Worm (Caenorhabditis elegans) whole organism, L3 larva: ENCODE data around the gene D1086.1.

ENCODE experiments used
- ZK546.5 ChIP-seq: sonication (generic microtip); optimal IDR thresholded peaks from 2 replicates; lab custom pipeline; 2017; ENCODE audit warnings: missing biosample characterization, missing genetic modification characterization
- aly-2 ChIP-seq: fragments of 150-350 bp; optimal IDR thresholded peaks from 2 replicates; lab custom pipeline; 2014; ENCODE audit warnings: missing biosample characterization, missing genetic modification characterization
- ama-1 ChIP-seq: fragments of 150-350 bp; optimal IDR thresholded peaks from 2 replicates; lab custom pipeline; 2018
- ceh-16 ChIP-seq: sonication (generic microtip); optimal IDR thresholded peaks from 2 replicates; lab custom pipeline; 2017; ENCODE audit warnings: missing biosample characterization, missing genetic modification characterization
- ceh-28 ChIP-seq: fragments of 150-350 bp; optimal IDR thresholded peaks from 2 replicates; lab custom pipeline; 2014; ENCODE audit warnings: missing biosample characterization, missing genetic modification reagents, missing genetic modification characterization
- ceh-82 ChIP-seq: fragments of 150-350 bp; optimal IDR thresholded peaks from 2 replicates; lab custom pipeline; 2014; ENCODE audit warnings: missing biosample characterization, missing genetic modification characterization
- ceh-9 ChIP-seq: sonication (generic microtip); optimal IDR thresholded peaks from 2 replicates; lab custom pipeline; 2018; ENCODE audit warnings: missing biosample characterization, missing genetic modification characterization
- daf-12 ChIP-seq: fragments of 150-350 bp; optimal IDR thresholded peaks from 2 replicates; lab custom pipeline; 2014; ENCODE audit warnings: missing biosample characterization, missing genetic modification reagents, missing genetic modification characterization
- elt-2 ChIP-seq: sonication (generic microtip); optimal IDR thresholded peaks from 2 replicates; lab custom pipeline; 2016; ENCODE audit warnings: missing genetic modification reagents, mild to moderate bottlenecking, missing genetic modification characterization, missing compliant biosample characterization
- elt-3 ChIP-seq, 3 experiments: fragments of 150-350 bp in 1 of 3; sonication (generic microtip) in 2 of 3; optimal IDR thresholded peaks; 2 replicates in 2 of 3; 4 replicates in 1 of 3; lab custom pipeline; 2014 to 2017; ENCODE audit warnings: missing biosample characterization in 3 of 3, missing genetic modification characterization in 3 of 3
- eor-1 ChIP-seq, 2 experiments: fragments of 150-350 bp; optimal IDR thresholded peaks; 2 replicates each; lab custom pipeline; 2014 to 2018; ENCODE audit warnings: missing biosample characterization in 2 of 2, missing genetic modification characterization in 2 of 2
- fkh-10 ChIP-seq: sonication (generic microtip); optimal IDR thresholded peaks from 2 replicates; lab custom pipeline; 2017; ENCODE audit warnings: missing biosample characterization, missing genetic modification reagents, missing genetic modification characterization
- fkh-2 ChIP-seq: fragments of 150-350 bp; optimal IDR thresholded peaks from 2 replicates; lab custom pipeline; 2014; ENCODE audit warnings: missing biosample characterization, missing genetic modification reagents, missing genetic modification characterization
- hmg-11 ChIP-seq: sonication (generic microtip); optimal IDR thresholded peaks from 2 replicates; lab custom pipeline; 2016; ENCODE audit warnings: missing genetic modification characterization, missing compliant biosample characterization
- lin-15B ChIP-seq: fragments of 150-350 bp; optimal IDR thresholded peaks from 2 replicates; lab custom pipeline; 2014; ENCODE audit warnings: missing biosample characterization, missing genetic modification characterization
- lin-39 ChIP-seq: fragments of 150-350 bp; optimal IDR thresholded peaks from 2 replicates; lab custom pipeline; 2018; ENCODE audit warnings: missing biosample characterization, missing genetic modification reagents, missing genetic modification characterization
- lsy-12 ChIP-seq: sonication (generic microtip); optimal IDR thresholded peaks from 2 replicates; lab custom pipeline; 2016; ENCODE audit warnings: mild to moderate bottlenecking, missing genetic modification characterization, missing compliant biosample characterization
- mdl-1 ChIP-seq: fragments of 150-350 bp; optimal IDR thresholded peaks from 2 replicates; lab custom pipeline; 2014; ENCODE audit warnings: missing biosample characterization, missing genetic modification characterization
- mml-1 ChIP-seq: fragments of 150-350 bp; sonication (generic microtip); optimal IDR thresholded peaks from 3 replicates; lab custom pipeline; 2014; ENCODE audit warnings: missing biosample characterization, missing genetic modification characterization
- nfya-1 ChIP-seq: sonication (generic microtip); optimal IDR thresholded peaks from 2 replicates; lab custom pipeline; 2017; ENCODE audit warnings: missing genetic modification characterization, mild to moderate bottlenecking, missing compliant biosample characterization, antibody characterized with exemption, moderate library complexity; ENCODE audit not compliant: insufficient read depth
- nhr-11 ChIP-seq: fragments of 150-350 bp; optimal IDR thresholded peaks from 2 replicates; lab custom pipeline; 2014; ENCODE audit warnings: missing biosample characterization, missing genetic modification characterization
- nhr-12 ChIP-seq: fragments of 150-350 bp; optimal IDR thresholded peaks from 2 replicates; lab custom pipeline; 2014; ENCODE audit warnings: missing biosample characterization, missing genetic modification characterization
- nhr-23 ChIP-seq: fragments of 150-350 bp; optimal IDR thresholded peaks from 2 replicates; lab custom pipeline; 2014; ENCODE audit warnings: missing biosample characterization, missing genetic modification reagents, missing genetic modification characterization
- nhr-25 ChIP-seq: sonication (generic microtip); optimal IDR thresholded peaks from 2 replicates; lab custom pipeline; 2017; ENCODE audit warnings: missing biosample characterization, missing genetic modification characterization
- nhr-28 ChIP-seq: fragments of 150-350 bp; optimal IDR thresholded peaks from 2 replicates; lab custom pipeline; 2014; ENCODE audit warnings: missing biosample characterization, missing genetic modification characterization
- nhr-43 ChIP-seq: sonication (generic microtip); optimal IDR thresholded peaks from 2 replicates; lab custom pipeline; 2016; ENCODE audit warnings: mild to moderate bottlenecking, missing genetic modification characterization, missing compliant biosample characterization; ENCODE audit not compliant: poor library complexity, severe bottlenecking
- nhr-67 ChIP-seq: fragments of 150-350 bp; optimal IDR thresholded peaks from 2 replicates; lab custom pipeline; 2014; ENCODE audit warnings: missing biosample characterization, missing genetic modification characterization
- nhr-76 ChIP-seq: fragments of 150-350 bp; sonication (generic microtip); optimal IDR thresholded peaks from 5 replicates; lab custom pipeline; 2014; ENCODE audit warnings: missing biosample characterization, missing genetic modification characterization
- nhr-77 ChIP-seq: fragments of 150-350 bp; optimal IDR thresholded peaks from 2 replicates; lab custom pipeline; 2014; ENCODE audit warnings: missing biosample characterization, missing genetic modification characterization
- pha-4 ChIP-seq: fragments of 150-350 bp; optimal IDR thresholded peaks from 2 replicates; lab custom pipeline; 2014; ENCODE audit warnings: missing biosample characterization, missing genetic modification reagents, missing genetic modification characterization
- pqm-1 ChIP-seq: fragments of 150-350 bp; optimal IDR thresholded peaks from 2 replicates; lab custom pipeline; 2017; ENCODE audit warnings: missing biosample characterization, missing genetic modification characterization, inconsistent platforms
- sea-2 ChIP-seq: fragments of 150-350 bp; sonication (generic microtip); optimal IDR thresholded peaks from 4 replicates; lab custom pipeline; 2014; ENCODE audit warnings: missing biosample characterization, missing genetic modification reagents, missing genetic modification characterization
- skn-1 ChIP-seq: fragments of 150-350 bp; optimal IDR thresholded peaks from 2 replicates; lab custom pipeline; 2014; ENCODE audit warnings: missing biosample characterization, missing genetic modification characterization
- snpc-4 ChIP-seq: fragments of 150-350 bp; optimal IDR thresholded peaks from 2 replicates; lab custom pipeline; 2014; ENCODE audit warnings: missing biosample characterization, missing genetic modification characterization
- tbx-2 ChIP-seq: sonication (generic microtip); optimal IDR thresholded peaks from 2 replicates; lab custom pipeline; 2016; ENCODE audit warnings: mild to moderate bottlenecking, missing genetic modification characterization, missing compliant biosample characterization
- unc-39 ChIP-seq: sonication (generic microtip); optimal IDR thresholded peaks from 4 replicates; lab custom pipeline; 2017; ENCODE audit warnings: missing biosample characterization, missing genetic modification characterization
- unc-62 ChIP-seq: fragments of 150-350 bp; sonication (generic microtip); optimal IDR thresholded peaks from 4 replicates; lab custom pipeline; 2014; ENCODE audit warnings: missing biosample characterization, missing genetic modification reagents, missing genetic modification characterization
- zag-1 ChIP-seq: fragments of 150-350 bp; optimal IDR thresholded peaks from 2 replicates; lab custom pipeline; 2014; ENCODE audit warnings: missing biosample characterization, missing genetic modification characterization
- ztf-11 ChIP-seq: fragments of 150-350 bp; optimal IDR thresholded peaks from 2 replicates; lab custom pipeline; 2014; ENCODE audit warnings: missing biosample characterization, missing genetic modification characterization

D1086.1 gene

DNA sequence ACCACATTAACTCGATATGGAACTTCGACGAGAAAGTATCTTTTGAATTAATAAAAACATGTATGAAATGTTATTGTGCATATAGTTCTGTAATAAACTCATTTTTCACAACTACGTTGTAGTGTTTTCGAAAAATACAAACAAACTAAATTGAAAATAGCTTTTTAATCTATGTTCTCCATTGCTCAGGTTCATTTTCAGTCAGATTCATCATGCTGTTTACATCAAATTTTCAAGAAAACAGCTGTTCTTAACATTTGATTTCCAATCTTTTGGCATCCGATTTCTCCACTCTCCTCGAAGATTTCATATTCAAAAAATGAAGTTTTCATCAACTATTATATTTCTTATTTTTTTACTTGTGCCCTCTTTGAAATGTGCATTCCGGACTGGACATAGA, 11.4 kb downstream of the D1086.1 start, which contains the start of gene H39E23.2:
Gene H39E23.2, plus strand, starts transcription at position 301 of the 400 bp plus-strand sequence.
- TF ChIP-seq lsy-12 (tag; lab: Kevin White, UChicago) (no peak), fkh-2 (no peak), skn-1 (tag; lab: Kevin White, UChicago) (no peak), ceh-16 (tag; lab: Kevin White, UChicago) (no peak), snpc-4 (tag; lab: Kevin White, UChicago) (no peak), elt-3 (tag; optimal IDR thresholded peaks at IDR 0.05; lab: Kevin White, UChicago) (no peak), nhr-25 (tag; lab: Kevin White, UChicago) (no peak), nhr-11 (no peak)

ce11 chrV:14120674-14121073, 22.0 kb downstream of the D1086.1 start:
- TF ChIP-seq ceh-82 (tag; lab: Kevin White, UChicago) (no peak), nhr-77 (no peak), nhr-12 (tag; lab: Kevin White, UChicago) (no peak), daf-12 (no peak), skn-1 (tag; lab: Kevin White, UChicago) (no peak), nhr-67 (tag; lab: Kevin White, UChicago) (no peak), lin-15B (tag; lab: Kevin White, UChicago) (no peak), unc-39 (tag; lab: Kevin White, UChicago) (no peak), nhr-25 (tag; lab: Kevin White, UChicago) (no peak), fkh-2 (no peak), zag-1 (tag; lab: Kevin White, UChicago) (no peak), ztf-11 (tag; lab: Kevin White, UChicago) (no peak), unc-62 (GFP tag; lab: Kevin White, UChicago) (no peak), nhr-43 (tag; lab: Kevin White, UChicago) (no peak), ZK546.5 (tag; lab: Kevin White, UChicago) (no peak), mdl-1 (tag; lab: Kevin White, UChicago) (no peak), lin-39 (tag; lab: Kevin White, UChicago) (no peak), aly-2 (tag; lab: Kevin White, UChicago) (no peak)

- no peak for TF ChIP-seq nhr-28 (tag; lab: Kevin White, UChicago)
- no peak for TF ChIP-seq fkh-10 (GFP tag; lab: Kevin White, UChicago)
- no peak for TF ChIP-seq nhr-23 (tag; lab: Kevin White, UChicago)
- no peak for TF ChIP-seq ceh-9 (tag; lab: Kevin White, UChicago)
- no peak for TF ChIP-seq nfya-1
- no peak for TF ChIP-seq ama-1 (lab: Kevin White, UChicago)
- no peak for TF ChIP-seq nhr-77
- no peak for TF ChIP-seq elt-2
- no peak for TF ChIP-seq hmg-11 (tag; lab: Kevin White, UChicago)
- no peak for TF ChIP-seq ceh-28 (tag; lab: Kevin White, UChicago)
- TF ChIP-seq snpc-4 (tag; lab: Kevin White, UChicago), result no peak
- no peak for TF ChIP-seq pqm-1
- TF ChIP-seq tbx-2 (tag; lab: Kevin White, UChicago), result no peak
- no peak for TF ChIP-seq sea-2 (GFP tag; lab: Kevin White, UChicago)
- TF ChIP-seq unc-62 (GFP tag; lab: Kevin White, UChicago), result no peak
- TF ChIP-seq nhr-76 (tag; lab: Kevin White, UChicago), result no peak
- no peak for TF ChIP-seq pha-4 (tag; lab: Kevin White, UChicago)
- no peak for TF ChIP-seq nhr-12 (tag; lab: Kevin White, UChicago)
These were observed 24.5 kb downstream of the D1086.1 start for ce11 chrV:14123176-14123575.

ce11 chrV:14126341-14126924, 27.8 kb downstream of the D1086.1 start:
- TF ChIP-seq fkh-2, result no peak
- TF ChIP-seq elt-3 (tag; optimal IDR thresholded peaks at IDR 0.05; lab: Kevin White, UChicago), result no peak
- TF ChIP-seq daf-12, result no peak
- TF ChIP-seq lin-39 (tag; lab: Kevin White, UChicago), result peak; percentile 27
- TF ChIP-seq nhr-12 (tag; lab: Kevin White, UChicago), result no peak
- TF ChIP-seq ceh-9 (tag; lab: Kevin White, UChicago), result no peak
- no peak for TF ChIP-seq nhr-28 (tag; lab: Kevin White, UChicago)
- no peak for TF ChIP-seq mml-1
- TF ChIP-seq ZK546.5 (tag; lab: Kevin White, UChicago), result no peak
- TF ChIP-seq hmg-11 (tag; lab: Kevin White, UChicago), result peak; percentile 13
- no peak for TF ChIP-seq nhr-11
- TF ChIP-seq ama-1 (lab: Kevin White, UChicago), result no peak
- no peak for TF ChIP-seq eor-1 (tag; optimal IDR thresholded peaks at IDR 0.05; lab: Kevin White, UChicago)
- TF ChIP-seq, all 47 proteins: peak for 2
